Worm (Caenorhabditis elegans): Measurements from ENCODE around the gene act-3.

The act-3 gene

ce11 chrV:11078104-11078724 is 3.9 kb upstream of the act-3 start, which contains the start of gene act-2 (continued):
- TF ChIP-seq pros-1 (tag; optimal IDR thresholded peaks at IDR 0.05) (no peak), ttx-3 (tag; optimal IDR thresholded peaks at IDR 0.05) (no peak), fax-1 (tag; optimal IDR thresholded peaks at IDR 0.05) (no peak), elt-2 (tag; optimal IDR thresholded peaks at IDR 0.05) (peak; percentile 91), elt-4 (tag; optimal IDR thresholded peaks at IDR 0.05) (no peak), ets-4 (tag; optimal IDR thresholded peaks at IDR 0.05) (no peak), ceh-19 (GFP tag; optimal IDR thresholded peaks at IDR 0.05) (no peak), eyg-1 (tag; optimal IDR thresholded peaks at IDR 0.05) (no peak), ceh-48 (tag; optimal IDR thresholded peaks at IDR 0.05) (no peak), dmd-4 (tag; optimal IDR thresholded peaks at IDR 0.05; ENCODE audit: borderline replicate concordance) (no peak), nhr-11 (tag; optimal IDR thresholded peaks at IDR 0.05) (no peak), pqm-1 (tag; optimal IDR thresholded peaks at IDR 0.05) (no peak), sox-4 (tag; optimal IDR thresholded peaks at IDR 0.05) (no peak), sdc-2 (tag; optimal IDR thresholded peaks at IDR 0.05) (no peak), zip-5 (tag; optimal IDR thresholded peaks at IDR 0.05) (no peak), hlh-13 (GFP tag; optimal IDR thresholded peaks at IDR 0.05) (no peak), K09A11.1 (tag; optimal IDR thresholded peaks at IDR 0.05; ENCODE audit: insufficient read depth) (no peak), pha-4 (tag; optimal IDR thresholded peaks at IDR 0.05) (no peak), pag-3 (tag; optimal IDR thresholded peaks at IDR 0.05; ENCODE audit: borderline replicate concordance) (no peak), T23F11.4 (GFP tag; optimal IDR thresholded peaks at IDR 0.05) (no peak), ceh-9 (tag; optimal IDR thresholded peaks at IDR 0.05) (no peak), hlh-15 (tag; optimal IDR thresholded peaks at IDR 0.05) (no peak), mec-3 (tag; optimal IDR thresholded peaks at IDR 0.05; ENCODE audit: borderline replicate concordance) (no peak), che-1 (tag; optimal IDR thresholded peaks at IDR 0.05) (no peak), fkh-10 (GFP tag; optimal IDR thresholded peaks at IDR 0.05) (no peak)

ce11 chrV:11076403-11076802 is 2.1 kb upstream of the act-3 start:
- TF ChIP-seq fkh-10 (GFP tag; optimal IDR thresholded peaks at IDR 0.05) = no peak
- TF ChIP-seq pha-4 (tag; optimal IDR thresholded peaks at IDR 0.05) = no peak
- peak; percentile 89 for TF ChIP-seq elt-2 (tag; optimal IDR thresholded peaks at IDR 0.05)
- TF ChIP-seq pax-1 (tag; optimal IDR thresholded peaks at IDR 0.05) = no peak
- peak; percentile 23 for TF ChIP-seq ama-1 (optimal IDR thresholded peaks at IDR 0.05)
- no peak for TF ChIP-seq ceh-9 (tag; optimal IDR thresholded peaks at IDR 0.05)
- TF ChIP-seq dve-1 (tag; optimal IDR thresholded peaks at IDR 0.05) = no peak

ce11 chrV:11076028-11076402 is 1.7 kb upstream of the act-3 start:
- TF ChIP-seq ceh-14 (tag; optimal IDR thresholded peaks at IDR 0.05) = no peak
- TF ChIP-seq pag-3 (tag; optimal IDR thresholded peaks at IDR 0.05; ENCODE audit: borderline replicate concordance) = no peak
- no peak for TF ChIP-seq ref-2 (tag; optimal IDR thresholded peaks at IDR 0.05)
- no peak for TF ChIP-seq eyg-1 (tag; optimal IDR thresholded peaks at IDR 0.05)
- TF ChIP-seq elt-2 (tag; optimal IDR thresholded peaks at IDR 0.05) = no peak
- no peak for TF ChIP-seq ceh-24 (tag; optimal IDR thresholded peaks at IDR 0.05)
- no peak for TF ChIP-seq ceh-6 (GFP tag; optimal IDR thresholded peaks at IDR 0.05)
- TF ChIP-seq unc-3 (GFP tag; conservative IDR thresholded peaks at IDR 0.05) = no peak
- TF ChIP-seq unc-3 (tag; optimal IDR thresholded peaks at IDR 0.05) = no peak
- no peak for TF ChIP-seq npax-4 (tag; optimal IDR thresholded peaks at IDR 0.05)
- no peak for TF ChIP-seq ceh-19 (GFP tag; optimal IDR thresholded peaks at IDR 0.05)
- no peak for TF ChIP-seq che-1 (tag; optimal IDR thresholded peaks at IDR 0.05)
- no peak for TF ChIP-seq ztf-16 (tag; optimal IDR thresholded peaks at IDR 0.05)
- TF ChIP-seq elt-4 (tag; optimal IDR thresholded peaks at IDR 0.05) = no peak
- TF ChIP-seq ceh-9 (tag; optimal IDR thresholded peaks at IDR 0.05) = no peak
- no peak for TF ChIP-seq lim-6 (tag; optimal IDR thresholded peaks at IDR 0.05)
- no peak for TF ChIP-seq hlh-6 (tag; optimal IDR thresholded peaks at IDR 0.05)
- no peak for TF ChIP-seq hlh-8 (tag; optimal IDR thresholded peaks at IDR 0.05)
- no peak for TF ChIP-seq ama-1 (optimal IDR thresholded peaks at IDR 0.05)
- no peak for TF ChIP-seq nfya-1 (tag; optimal IDR thresholded peaks at IDR 0.05)
